Worm (Caenorhabditis elegans): ENCODE results near the gene col-143.

Gene col-143

DNA sequence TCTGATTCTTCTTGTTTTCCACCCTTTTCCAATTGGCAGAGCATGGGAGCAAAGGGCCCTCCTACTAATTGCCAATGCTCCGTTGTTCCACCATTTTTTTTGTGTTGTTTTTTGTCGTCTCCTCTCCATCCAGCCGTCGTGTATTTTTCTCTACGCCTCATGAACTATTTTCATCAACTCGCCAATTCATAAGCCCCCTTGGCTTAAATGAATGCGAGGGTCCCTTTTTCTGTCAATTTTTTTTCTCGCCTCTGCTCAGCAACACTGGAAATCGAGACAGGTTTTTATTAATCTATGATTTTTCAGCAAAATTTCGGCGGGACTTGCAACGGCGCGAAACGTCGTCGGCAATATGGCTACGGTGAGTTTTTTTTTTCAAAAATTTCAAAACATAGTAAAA is 45.6 kb downstream of the col-143 start, which contains the start of gene unc-70:
Gene unc-70, plus strand, starts transcription at position 301 of the 400 bp plus-strand sequence.
- TF ChIP-seq zip-8 (tag; optimal IDR thresholded peaks at IDR 0.05), result no peak
- TF ChIP-seq elt-1 (tag; optimal IDR thresholded peaks at IDR 0.05; ENCODE audit: borderline replicate concordance, insufficient read depth), result no peak
- TF ChIP-seq nhr-28 (tag; optimal IDR thresholded peaks at IDR 0.05), result no peak
- TF ChIP-seq lsy-2 (tag; optimal IDR thresholded peaks at IDR 0.05), result no peak
- no peak for TF ChIP-seq lin-13 (tag; optimal IDR thresholded peaks at IDR 0.05)
- no peak for TF ChIP-seq blmp-1 (tag; optimal IDR thresholded peaks at IDR 0.05)
- TF ChIP-seq sem-2 (GFP tag; optimal IDR thresholded peaks at IDR 0.05), result no peak
- no peak for TF ChIP-seq pha-4 (tag; optimal IDR thresholded peaks at IDR 0.05)
- no peak for TF ChIP-seq ceh-39 (tag; optimal IDR thresholded peaks at IDR 0.05)
- no peak for TF ChIP-seq hlh-1 (tag; optimal IDR thresholded peaks at IDR 0.05)
- TF ChIP-seq flh-1 (GFP tag; optimal IDR thresholded peaks at IDR 0.05), result no peak

DNA sequence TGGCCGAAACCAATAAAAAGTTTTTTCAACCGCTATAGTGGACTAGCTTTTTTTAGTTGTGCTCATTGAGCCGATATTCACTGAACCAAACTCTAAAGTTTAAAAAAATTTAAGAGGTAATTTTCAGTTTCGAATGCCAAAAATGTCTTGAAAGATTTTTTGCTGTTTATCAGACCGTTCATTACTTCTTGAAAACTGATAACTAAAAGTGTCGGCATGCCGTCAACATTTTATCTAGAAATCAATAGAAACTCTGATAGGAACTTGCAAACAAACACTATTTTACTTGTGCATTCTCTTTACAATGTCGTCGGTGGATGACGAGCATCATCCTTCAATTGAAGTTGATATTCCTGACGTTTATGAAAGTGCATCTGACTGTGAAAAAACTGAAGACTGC is 46.3 kb downstream of the col-143 start:
- no peak for TF ChIP-seq hlh-1 (tag; optimal IDR thresholded peaks at IDR 0.05)
- no peak for TF ChIP-seq drap-1 (GFP tag; optimal IDR thresholded peaks at IDR 0.05)
- no peak for TF ChIP-seq ham-2 (GFP tag; optimal IDR thresholded peaks at IDR 0.05)
- no peak for TF ChIP-seq nhr-12 (tag; optimal IDR thresholded peaks at IDR 0.05)
- no peak for TF ChIP-seq mab-5 (tag; optimal IDR thresholded peaks at IDR 0.05)
- TF ChIP-seq lin-13 (tag; optimal IDR thresholded peaks at IDR 0.05), result no peak
- TF ChIP-seq blmp-1 (tag; optimal IDR thresholded peaks at IDR 0.05), result no peak
- TF ChIP-seq sptf-1 (tag; optimal IDR thresholded peaks at IDR 0.05), result no peak
- TF ChIP-seq lsy-2 (tag; optimal IDR thresholded peaks at IDR 0.05), result no peak
- TF ChIP-seq sem-2 (GFP tag; optimal IDR thresholded peaks at IDR 0.05), result no peak
- TF ChIP-seq flh-1 (GFP tag; optimal IDR thresholded peaks at IDR 0.05), result no peak
- TF ChIP-seq mep-1 (tag; optimal IDR thresholded peaks at IDR 0.05), result no peak
- no peak for TF ChIP-seq nhr-237 (tag; optimal IDR thresholded peaks at IDR 0.05)
- no peak for TF ChIP-seq ces-1 (GFP tag; optimal IDR thresholded peaks at IDR 0.05)
- no peak for TF ChIP-seq lin-32 (GFP tag; optimal IDR thresholded peaks at IDR 0.05)
- TF ChIP-seq snpc-4 (tag; optimal IDR thresholded peaks at IDR 0.05), result no peak
- TF ChIP-seq unc-62 (GFP tag; optimal IDR thresholded peaks at IDR 0.05), result no peak
- no peak for TF ChIP-seq unc-39 (tag; optimal IDR thresholded peaks at IDR 0.05)

ce11 chrV:6882452-6882939 is 47.1 kb downstream of the col-143 start:
- TF ChIP-seq ces-1 (GFP tag; optimal IDR thresholded peaks at IDR 0.05), result peak; percentile 63
- TF ChIP-seq nhr-76 (tag; optimal IDR thresholded peaks at IDR 0.05), result no peak

- no peak for TF ChIP-seq ceh-39 (tag; optimal IDR thresholded peaks at IDR 0.05)
- TF ChIP-seq pha-4 (tag; optimal IDR thresholded peaks at IDR 0.05), result no peak
- no peak for TF ChIP-seq elt-3 (tag; optimal IDR thresholded peaks at IDR 0.05)
- TF ChIP-seq mep-1 (tag; optimal IDR thresholded peaks at IDR 0.05), result no peak
- TF ChIP-seq nhr-76 (tag; optimal IDR thresholded peaks at IDR 0.05), result no peak
- no peak for TF ChIP-seq M03D4.4 (tag; optimal IDR thresholded peaks at IDR 0.05)
- no peak for TF ChIP-seq elt-1 (tag; optimal IDR thresholded peaks at IDR 0.05; ENCODE audit: borderline replicate concordance, insufficient read depth)
- no peak for TF ChIP-seq ham-2 (GFP tag; optimal IDR thresholded peaks at IDR 0.05)
- TF ChIP-seq ceh-43 (GFP tag; optimal IDR thresholded peaks at IDR 0.05), result no peak
- no peak for TF ChIP-seq ces-1 (GFP tag; optimal IDR thresholded peaks at IDR 0.05)
- no peak for TF ChIP-seq sem-2 (GFP tag; optimal IDR thresholded peaks at IDR 0.05)
Measured at ce11 chrV:6885070-6885469, 49.6 kb downstream of the col-143 start.
